Worm (Caenorhabditis elegans): ENCODE data around the gene ran-2.

DNA sequence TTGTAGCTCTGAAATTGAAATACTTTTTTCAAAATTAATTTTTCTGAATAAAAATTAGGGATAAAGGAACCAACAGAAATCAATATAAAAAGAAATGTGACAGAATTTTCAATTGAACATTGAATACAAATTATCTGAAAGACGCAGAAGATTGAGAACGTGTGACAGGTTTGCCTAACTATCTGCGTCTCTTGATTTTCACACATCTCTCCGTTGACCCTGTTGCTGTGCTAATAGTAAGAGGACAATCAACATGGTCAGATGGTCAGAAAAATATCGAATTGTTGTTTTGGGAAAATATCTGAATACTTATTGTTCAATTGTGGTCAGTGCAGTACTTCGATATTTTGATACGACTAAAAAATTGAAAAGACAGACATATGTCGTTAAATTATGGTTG is 21.7 kb upstream of the ran-2 start, which contains the start of gene ZK688.7:
- no peak for TF ChIP-seq mdl-1 (tag; optimal IDR thresholded peaks at IDR 0.05)
- no peak for TF ChIP-seq ama-1 (optimal IDR thresholded peaks at IDR 0.05)

All from whole organism, L2 larva.